Worm (Caenorhabditis elegans): ENCODE results near the gene R09E12.9.

Gene R09E12.9

DNA sequence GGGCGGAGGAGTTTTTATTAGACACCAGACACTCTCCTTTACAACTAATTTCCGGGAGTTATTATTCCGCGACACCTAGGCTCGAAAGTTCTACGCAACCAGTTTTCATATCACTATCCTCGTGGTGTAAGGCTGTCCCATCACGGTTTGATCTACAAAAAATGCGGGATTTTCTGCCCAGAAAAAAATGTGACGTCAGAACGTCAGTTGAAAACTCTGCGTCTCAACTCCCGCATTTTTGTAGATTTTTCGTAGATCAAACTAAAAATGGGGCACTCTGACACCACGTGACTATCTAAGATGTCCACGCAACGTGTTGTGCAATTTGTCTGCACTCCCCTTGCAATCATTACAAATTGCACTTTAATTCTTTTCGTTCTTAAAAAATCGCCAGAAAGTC lies 12.7 kb upstream of the R09E12.9 start, which contains the start of gene str-238:
str-238 (plus strand) TSS at position 301 of the 400 bp plus-strand sequence.
- TF ChIP-seq him-1 (tag; optimal IDR thresholded peaks at IDR 0.05), result no peak
- TF ChIP-seq dao-5 (tag; optimal IDR thresholded peaks at IDR 0.05), result no peak
- no peak for TF ChIP-seq W03F9.2 (tag; optimal IDR thresholded peaks at IDR 0.05)

DNA sequence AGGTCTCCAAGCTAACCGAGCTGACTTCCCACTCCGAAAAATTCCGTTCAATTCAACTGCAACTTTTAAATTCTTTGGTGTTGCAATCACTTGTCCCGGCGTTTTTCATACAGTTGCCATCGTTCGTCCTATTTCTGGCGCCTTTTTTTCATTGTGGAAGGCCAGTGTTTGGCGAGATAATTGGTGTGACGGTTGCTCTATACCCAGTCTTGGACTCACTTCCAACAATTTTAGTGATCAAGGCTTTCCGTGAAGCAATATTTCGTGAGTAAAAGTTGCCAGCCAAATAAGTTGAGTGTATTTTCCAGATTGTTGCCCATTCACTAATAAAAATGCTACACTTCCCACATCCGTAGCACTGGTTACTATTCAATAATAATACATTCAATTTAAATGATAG lies 5.2 kb upstream of the R09E12.9 start:
- TF ChIP-seq him-1 (tag; optimal IDR thresholded peaks at IDR 0.05) (no peak), W03F9.2 (tag; optimal IDR thresholded peaks at IDR 0.05) (no peak), dao-5 (tag; optimal IDR thresholded peaks at IDR 0.05) (no peak)

DNA sequence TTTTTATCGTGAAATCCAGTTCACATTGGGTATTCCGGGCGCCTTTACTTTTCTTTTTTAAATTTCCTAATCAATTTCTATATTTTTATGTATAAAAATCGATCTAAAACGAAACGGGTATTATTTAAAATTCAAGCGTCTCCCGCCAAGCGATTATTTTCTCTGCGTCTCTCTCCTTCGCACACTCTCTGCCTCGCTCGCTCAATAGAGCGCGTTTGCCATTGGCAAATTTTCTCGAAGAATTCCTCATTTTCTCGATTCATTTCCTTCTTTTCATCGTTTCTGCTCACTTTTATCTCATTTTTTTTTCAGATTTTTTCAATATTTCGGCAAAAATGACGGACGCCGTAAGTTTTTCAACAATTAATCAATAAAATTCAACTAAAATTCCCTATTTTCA lies 4.1 kb upstream of the R09E12.9 start, which contains the start of gene sti-1:
sti-1 (plus strand) TSS at position 263 of the 400 bp plus-strand sequence.
- TF ChIP-seq W03F9.2 (tag; optimal IDR thresholded peaks at IDR 0.05), result peak; percentile 79
- TF ChIP-seq him-1 (tag; optimal IDR thresholded peaks at IDR 0.05), result no peak

DNA sequence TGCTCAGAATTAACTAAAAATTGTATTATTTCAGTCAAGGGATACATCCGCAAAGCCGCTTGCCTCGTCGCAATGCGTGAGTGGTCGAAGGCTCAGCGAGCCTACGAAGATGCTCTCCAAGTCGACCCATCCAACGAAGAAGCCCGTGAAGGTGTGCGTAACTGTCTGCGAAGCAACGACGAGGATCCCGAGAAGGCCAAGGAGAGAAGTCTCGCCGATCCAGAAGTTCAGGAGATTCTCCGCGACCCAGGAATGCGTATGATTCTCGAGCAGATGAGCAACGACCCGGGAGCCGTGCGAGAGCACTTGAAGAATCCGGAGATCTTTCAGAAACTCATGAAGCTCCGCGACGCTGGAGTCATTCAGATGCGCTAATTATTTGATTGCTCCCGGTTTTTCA lies 3.1 kb upstream of the R09E12.9 start:
- TF ChIP-seq him-1 (tag; optimal IDR thresholded peaks at IDR 0.05), result no peak
- TF ChIP-seq dao-5 (tag; optimal IDR thresholded peaks at IDR 0.05), result no peak
- no peak for TF ChIP-seq W03F9.2 (tag; optimal IDR thresholded peaks at IDR 0.05)

DNA sequence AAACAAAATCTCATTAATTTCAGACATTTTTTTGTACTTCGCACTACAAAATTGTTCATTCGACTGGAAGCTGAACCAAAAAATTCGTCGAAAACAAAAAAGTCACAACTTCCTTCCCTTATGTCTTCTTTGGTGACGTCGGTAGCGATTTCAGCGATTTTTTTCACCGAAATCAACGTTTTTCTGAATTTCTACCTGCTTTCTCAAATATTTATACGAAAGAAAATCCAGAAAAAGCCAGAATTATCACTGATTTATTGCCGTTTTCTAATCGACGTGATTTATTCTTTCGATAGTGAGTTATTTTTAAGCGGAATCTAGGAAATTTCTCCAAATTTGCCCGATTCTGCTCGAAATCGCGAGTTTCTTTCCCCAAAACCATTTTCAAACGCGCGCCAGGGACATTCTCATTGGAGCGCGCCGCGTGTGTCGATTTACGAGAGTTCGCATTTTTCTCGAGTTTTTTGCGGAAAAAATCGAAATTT lies 2.5 kb upstream of the R09E12.9 start, which contains the start of gene srbc-58:
srbc-58 (plus strand) TSS at position 121 of the 485 bp plus-strand sequence.
- TF ChIP-seq dao-5 (tag; optimal IDR thresholded peaks at IDR 0.05) (no peak), W03F9.2 (tag; optimal IDR thresholded peaks at IDR 0.05) (no peak), him-1 (tag; optimal IDR thresholded peaks at IDR 0.05) (no peak)

DNA sequence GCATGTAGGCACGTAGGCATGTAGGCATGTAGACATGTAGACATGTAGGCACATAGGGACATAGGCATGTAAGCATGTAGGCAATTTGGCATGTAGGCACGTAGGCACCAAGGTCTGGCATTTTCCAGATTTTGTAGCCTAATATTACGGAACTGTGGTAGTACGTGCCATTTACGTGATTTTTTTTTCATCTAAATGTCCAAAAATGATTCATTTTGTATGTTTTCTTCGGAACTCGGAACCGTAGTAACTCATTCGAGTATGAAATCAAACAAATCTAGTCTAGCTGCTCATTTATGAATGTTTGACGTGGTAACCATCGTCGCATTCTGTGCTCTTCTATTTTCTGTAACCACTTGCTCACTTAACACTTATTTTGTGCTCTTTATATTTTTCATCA lies 939 bp downstream of the R09E12.9 start, which contains the start of gene srbc-59:
srbc-59 (plus strand) TSS at position 301 of the 400 bp plus-strand sequence.
- TF ChIP-seq W03F9.2 (tag; optimal IDR thresholded peaks at IDR 0.05) (no peak), him-1 (tag; optimal IDR thresholded peaks at IDR 0.05) (no peak), dao-5 (tag; optimal IDR thresholded peaks at IDR 0.05) (no peak)

DNA sequence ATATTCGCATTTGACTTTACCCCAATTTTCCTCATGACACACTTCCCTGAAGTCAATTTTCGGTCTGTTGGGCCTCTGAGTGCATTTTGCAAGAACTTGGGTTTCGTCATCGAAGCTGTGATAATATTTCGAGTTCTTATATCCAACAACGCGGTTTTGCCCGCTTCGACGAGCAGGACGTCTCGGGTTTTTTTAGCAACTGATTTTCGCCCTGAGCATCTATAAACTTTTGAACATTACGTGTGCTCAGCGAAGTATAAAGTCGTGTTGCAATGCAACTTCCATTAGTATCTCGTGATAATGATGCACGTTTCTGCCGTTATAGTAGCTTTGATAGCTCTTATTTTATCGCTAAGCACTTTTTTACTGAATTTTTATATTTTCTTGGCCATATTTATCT lies 2.6 kb downstream of the R09E12.9 start, which contains the start of gene srbc-60:
srbc-60 (plus strand) TSS at position 301 of the 400 bp plus-strand sequence.
- no peak for TF ChIP-seq W03F9.2 (tag; optimal IDR thresholded peaks at IDR 0.05)
- no peak for TF ChIP-seq him-1 (tag; optimal IDR thresholded peaks at IDR 0.05)
- TF ChIP-seq dao-5 (tag; optimal IDR thresholded peaks at IDR 0.05), result no peak

DNA sequence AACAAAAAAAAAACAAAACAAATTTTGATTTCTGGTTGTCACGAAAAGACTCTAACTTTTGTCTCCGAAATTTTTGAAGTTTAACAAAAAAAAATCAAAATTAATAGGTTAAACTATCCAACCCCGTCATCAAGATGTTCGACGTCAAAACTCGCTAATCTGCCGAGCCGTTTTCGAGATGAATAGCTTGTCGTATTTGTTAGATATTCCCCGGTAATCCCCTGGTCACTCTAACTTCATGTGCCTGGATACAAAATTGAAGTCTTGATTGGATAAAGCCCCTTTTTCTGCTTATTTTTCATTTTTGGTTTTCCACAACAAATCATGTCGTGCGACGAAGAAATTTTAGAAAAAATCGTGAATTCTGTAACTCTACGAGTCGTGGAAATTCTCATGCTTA lies 5.0 kb downstream of the R09E12.9 start, which contains the start of gene srab-16:
srab-16 (plus strand) TSS at position 301 of the 400 bp plus-strand sequence.
- TF ChIP-seq W03F9.2 (tag; optimal IDR thresholded peaks at IDR 0.05), result no peak
- TF ChIP-seq dao-5 (tag; optimal IDR thresholded peaks at IDR 0.05), result no peak
- TF ChIP-seq him-1 (tag; optimal IDR thresholded peaks at IDR 0.05), result no peak

DNA sequence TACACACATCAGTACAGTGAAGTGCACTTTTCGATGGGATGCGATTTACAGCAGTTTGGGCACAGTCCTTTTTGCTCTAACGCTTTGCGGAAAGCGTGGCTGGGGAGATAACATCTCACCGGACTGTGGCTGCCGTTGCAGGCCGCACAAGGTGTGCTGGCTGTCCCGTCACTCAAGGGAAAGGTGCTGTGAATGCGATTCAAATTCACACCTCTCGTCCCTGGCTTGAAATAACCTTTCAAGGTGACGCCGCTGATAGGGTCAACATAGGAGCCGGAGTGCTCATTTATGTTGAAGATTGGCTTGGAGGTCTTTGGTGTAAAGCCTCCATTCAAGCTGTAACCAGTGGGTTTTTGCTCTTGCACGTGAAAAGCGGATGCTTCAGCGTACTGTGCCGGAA lies 16.7 kb downstream of the R09E12.9 start:
- no peak for TF ChIP-seq dao-5 (tag; optimal IDR thresholded peaks at IDR 0.05)
- no peak for TF ChIP-seq W03F9.2 (tag; optimal IDR thresholded peaks at IDR 0.05)
- no peak for TF ChIP-seq him-1 (tag; optimal IDR thresholded peaks at IDR 0.05)

DNA sequence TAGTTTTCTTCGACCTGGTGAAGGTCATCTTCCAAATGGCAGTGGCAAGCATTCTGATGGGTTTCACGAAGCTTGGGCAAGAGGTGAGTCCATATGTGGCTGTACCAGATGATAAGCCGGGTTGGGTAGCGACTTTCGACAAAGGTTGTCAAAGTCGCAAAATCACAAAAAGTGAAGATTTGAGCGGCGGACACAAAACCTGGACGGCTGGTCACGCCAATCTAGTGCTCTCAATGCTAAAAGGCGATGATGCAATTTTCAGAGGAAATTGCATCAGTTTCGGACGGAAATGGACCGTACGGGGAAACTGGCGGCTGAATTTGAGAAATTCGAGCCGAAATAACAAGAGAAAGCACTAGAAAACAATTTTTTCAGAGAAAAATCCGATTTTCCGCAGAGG lies 19.8 kb downstream of the R09E12.9 start:
- TF ChIP-seq him-1 (tag; optimal IDR thresholded peaks at IDR 0.05), result no peak
- TF ChIP-seq dao-5 (tag; optimal IDR thresholded peaks at IDR 0.05), result no peak
- no peak for TF ChIP-seq W03F9.2 (tag; optimal IDR thresholded peaks at IDR 0.05)

DNA sequence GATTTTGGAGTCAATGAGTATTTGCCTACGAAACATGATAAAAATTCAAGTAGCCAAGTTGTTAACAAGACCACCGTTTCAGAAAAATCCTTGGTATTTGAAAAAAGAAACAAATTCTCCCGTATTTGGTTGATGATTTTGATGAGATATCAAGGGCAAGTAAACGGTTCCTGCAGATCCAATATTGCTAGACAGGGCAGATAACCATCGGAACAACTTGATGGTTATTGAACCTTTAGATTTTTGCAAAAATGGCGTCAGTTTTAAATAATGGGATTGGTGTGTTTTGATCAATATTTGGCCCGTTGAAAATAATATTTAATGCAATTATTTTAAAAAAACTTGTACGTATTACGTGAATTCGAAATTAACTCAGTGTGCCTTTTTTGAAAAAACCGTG lies 22.9 kb downstream of the R09E12.9 start:
- TF ChIP-seq W03F9.2 (tag; optimal IDR thresholded peaks at IDR 0.05), result no peak
- no peak for TF ChIP-seq dao-5 (tag; optimal IDR thresholded peaks at IDR 0.05)
- no peak for TF ChIP-seq him-1 (tag; optimal IDR thresholded peaks at IDR 0.05)

DNA sequence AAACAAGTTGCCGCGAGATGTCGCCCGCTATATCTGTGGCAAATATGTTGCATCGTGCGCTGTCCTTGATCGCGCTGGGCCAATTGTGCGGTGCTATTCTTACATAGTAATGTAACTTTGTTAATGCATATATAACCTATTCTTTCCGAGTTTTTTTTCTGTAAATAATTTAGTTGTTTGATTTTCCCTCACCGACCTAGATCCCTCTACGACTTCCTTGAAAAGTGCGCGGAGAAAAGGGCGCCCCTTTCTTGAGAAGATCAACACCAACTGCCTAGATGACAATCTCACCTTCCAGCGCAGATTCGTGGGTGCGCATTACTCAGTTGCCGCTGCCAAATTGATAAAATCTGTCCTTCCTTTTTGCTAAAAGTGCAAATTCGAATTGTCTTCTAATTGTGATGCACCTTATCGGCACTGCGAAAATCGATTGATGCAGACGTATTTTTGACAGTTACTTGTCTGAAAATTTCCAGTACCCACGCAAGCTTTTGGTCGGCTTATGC lies 24.2 kb downstream of the R09E12.9 start:
- no peak for TF ChIP-seq W03F9.2 (tag; optimal IDR thresholded peaks at IDR 0.05)
- no peak for TF ChIP-seq him-1 (tag; optimal IDR thresholded peaks at IDR 0.05)
- TF ChIP-seq dao-5 (tag; optimal IDR thresholded peaks at IDR 0.05), result no peak

DNA sequence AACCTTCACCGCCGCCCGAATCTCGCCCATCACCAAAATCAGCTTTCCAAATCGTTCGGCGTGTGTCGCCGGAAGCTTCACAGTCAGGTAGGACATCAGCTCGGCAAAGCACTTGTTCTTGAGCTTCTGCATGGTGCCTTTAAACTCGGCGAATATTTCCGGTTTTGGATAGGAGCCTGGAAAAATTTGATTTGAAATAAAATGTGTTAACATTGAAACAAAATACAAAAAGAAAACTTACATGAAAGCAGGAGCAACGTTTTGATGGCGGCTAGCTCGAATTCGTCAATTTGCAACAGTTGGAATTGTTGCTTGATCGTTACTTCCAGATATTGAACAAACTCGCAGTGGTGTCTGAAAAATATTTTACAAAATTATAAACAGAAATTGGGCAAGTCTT lies 25.3 kb downstream of the R09E12.9 start:
- TF ChIP-seq dao-5 (tag; optimal IDR thresholded peaks at IDR 0.05) (no peak), W03F9.2 (tag; optimal IDR thresholded peaks at IDR 0.05) (no peak), him-1 (tag; optimal IDR thresholded peaks at IDR 0.05) (no peak)

DNA sequence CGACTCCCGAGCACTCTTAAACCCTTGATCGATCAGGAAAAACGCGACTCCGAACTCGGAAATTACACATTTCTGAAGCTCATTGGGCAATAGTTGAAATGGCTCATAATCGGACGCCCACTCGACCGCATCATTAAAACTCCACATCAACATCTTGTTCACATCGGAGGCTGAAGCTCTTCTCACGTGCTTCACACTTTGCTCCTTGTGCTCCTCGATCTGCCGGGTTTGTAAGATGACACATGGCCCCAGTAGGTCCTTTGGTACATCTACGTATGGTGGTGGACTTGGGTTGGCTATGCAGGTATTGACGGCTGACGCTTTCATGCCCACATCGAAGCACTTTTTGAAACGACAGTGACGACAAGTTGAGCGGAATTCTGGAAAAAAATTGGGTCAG lies 26.1 kb downstream of the R09E12.9 start:
- TF ChIP-seq dao-5 (tag; optimal IDR thresholded peaks at IDR 0.05) (no peak), W03F9.2 (tag; optimal IDR thresholded peaks at IDR 0.05) (no peak), him-1 (tag; optimal IDR thresholded peaks at IDR 0.05) (no peak)

DNA sequence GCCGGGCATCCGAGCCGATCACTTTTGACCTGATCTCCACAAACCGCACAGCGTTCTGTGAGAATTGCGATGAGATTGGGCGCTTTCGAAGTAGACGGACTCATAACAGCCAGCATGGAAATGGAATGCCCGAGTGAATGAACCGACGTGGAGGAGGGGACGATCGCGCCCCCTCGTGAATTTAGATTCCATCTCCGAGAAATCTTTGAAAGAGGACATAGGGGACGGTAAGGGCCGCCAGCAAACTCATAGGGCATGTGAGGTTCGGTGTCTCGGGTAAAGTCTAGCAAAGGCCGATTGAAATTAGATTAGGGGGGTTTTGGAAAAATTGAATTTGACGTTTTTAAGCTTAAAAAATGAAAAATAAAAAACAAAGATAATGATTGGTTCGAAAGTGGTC lies 27.1 kb downstream of the R09E12.9 start, which contains the start of gene nhr-270:
nhr-270 (minus strand) TSS at position 257 of the 400 bp plus-strand sequence.
- TF ChIP-seq W03F9.2 (tag; optimal IDR thresholded peaks at IDR 0.05), result no peak
- TF ChIP-seq dao-5 (tag; optimal IDR thresholded peaks at IDR 0.05), result no peak
- TF ChIP-seq him-1 (tag; optimal IDR thresholded peaks at IDR 0.05), result no peak

Measured in whole organism, L4/young adult.